Worm (Caenorhabditis elegans) whole organism, L2 larva: ENCODE measurements around the gene F36H1.11.
"Not testable (repeated sequence)": the region's sequence is repeated elsewhere in the genome, so short reads cannot be mapped to it uniquely, and the experiment has no call there.

Experiments used
- alr-1 ChIP-seq: fragments of 150-350 bp; optimal IDR thresholded peaks from 2 replicates; lab custom pipeline; 2014; ENCODE audit warnings: missing biosample characterization, missing genetic modification characterization
- aly-2 ChIP-seq: fragments of 150-350 bp; optimal IDR thresholded peaks from 2 replicates; lab custom pipeline; 2014; ENCODE audit warnings: missing biosample characterization, missing genetic modification characterization
- ama-1 ChIP-seq: fragments of 150-350 bp; optimal IDR thresholded peaks from 2 replicates; lab custom pipeline; 2018; ENCODE audit warnings: inconsistent platforms
- nhr-21 ChIP-seq: fragments of 150-350 bp; optimal IDR thresholded peaks from 2 replicates; lab custom pipeline; 2014; ENCODE audit warnings: missing biosample characterization, missing genetic modification characterization
- snpc-4 ChIP-seq: fragments of 150-350 bp; optimal IDR thresholded peaks from 2 replicates; lab custom pipeline; 2014; ENCODE audit warnings: missing biosample characterization, missing genetic modification characterization
- unc-62 ChIP-seq: fragments of 150-350 bp; optimal IDR thresholded peaks from 2 replicates; lab custom pipeline; 2014; ENCODE audit warnings: missing biosample characterization, missing genetic modification reagents, missing genetic modification characterization
- zag-1 ChIP-seq: fragments of 150-350 bp; optimal IDR thresholded peaks from 2 replicates; lab custom pipeline; 2014; ENCODE audit warnings: missing biosample characterization, missing genetic modification characterization
- ztf-4 ChIP-seq: fragments of 150-350 bp; optimal IDR thresholded peaks from 2 replicates; lab custom pipeline; 2014; ENCODE audit warnings: missing biosample characterization, missing genetic modification characterization

- TF ChIP-seq aly-2 (tag; lab: Kevin White, UChicago); ztf-4 (tag; lab: Kevin White, UChicago); ama-1; zag-1 (tag; lab: Kevin White, UChicago); snpc-4; unc-62 (GFP tag; lab: Kevin White, UChicago); nhr-21 (tag; lab: Kevin White, UChicago); alr-1 (tag; lab: Kevin White, UChicago): not testable (repeated sequence)
These were observed 21.9 kb downstream of the F36H1.11 start for ce11 chrIV:11070895-11071294.
